Worm (Caenorhabditis elegans): ENCODE results near the gene cku-80.

DNA sequence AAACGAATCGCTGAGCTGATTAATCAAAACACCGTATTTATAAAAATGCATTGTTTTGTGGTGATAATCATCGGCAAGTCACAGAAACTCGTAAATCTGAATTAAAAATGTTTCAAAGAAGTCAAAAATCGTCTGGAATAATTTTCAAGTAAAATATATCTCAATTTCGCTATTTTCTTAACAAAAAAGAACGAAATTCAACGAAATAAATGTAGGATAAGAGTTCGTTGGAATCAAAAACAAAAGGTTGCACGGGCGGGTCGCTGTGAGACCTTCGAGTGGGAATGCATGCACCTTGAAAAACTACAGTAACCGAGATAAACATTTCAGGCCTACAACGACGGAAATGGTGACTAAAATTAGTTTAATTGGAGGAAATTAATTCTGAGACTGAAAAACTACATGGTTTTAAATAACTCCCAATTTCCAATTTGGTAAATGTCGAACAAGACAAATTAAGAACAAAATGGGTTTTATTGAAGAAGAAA lies 14.7 kb downstream of the cku-80 start, which contains the start of gene C28A5.1:
- no peak for TF ChIP-seq elt-3 (tag; optimal IDR thresholded peaks at IDR 0.05)
- no peak for TF ChIP-seq nhr-28 (tag; optimal IDR thresholded peaks at IDR 0.05)
- TF ChIP-seq nhr-237 (tag; optimal IDR thresholded peaks at IDR 0.05): no peak
- no peak for TF ChIP-seq lin-32 (GFP tag; optimal IDR thresholded peaks at IDR 0.05)
- TF ChIP-seq unc-62 (GFP tag; optimal IDR thresholded peaks at IDR 0.05): no peak
- TF ChIP-seq nhr-12 (tag; optimal IDR thresholded peaks at IDR 0.05): no peak
- no peak for TF ChIP-seq nhr-76 (tag; optimal IDR thresholded peaks at IDR 0.05)
- no peak for TF ChIP-seq unc-39 (tag; optimal IDR thresholded peaks at IDR 0.05)

All from whole organism, mixed stage, embryonic.